Fruit fly (Drosophila melanogaster): Measurements from ENCODE around the gene Dic61B.
A peak's percentile ranks its signal among the peaks of the same experiment; 100 is the strongest.

Gene Dic61B

dm6 chr3L:199050-199745 lies 46.8 kb upstream of the Dic61B start:
- peak; percentile 36 for TF ChIP-seq Lpt (GFP tag; optimal IDR thresholded peaks at IDR 0.05)
- no peak for TF ChIP-seq spab (GFP tag; optimal IDR thresholded peaks at IDR 0.05)
- TF ChIP-seq salr (GFP tag; optimal IDR thresholded peaks at IDR 0.05) = peak in 1 of 2 experiments; percentile 24
- TF ChIP-seq Sox15 (GFP tag; optimal IDR thresholded peaks at IDR 0.05) = no peak
- TF ChIP-seq CG11762 (GFP tag; optimal IDR thresholded peaks at IDR 0.05; ENCODE audit: insufficient read depth) = no peak
- TF ChIP-seq CG6163 (GFP tag; IDR thresholded peaks at IDR 0.05) = peak; percentile 68
- TF ChIP-seq eg (GFP tag; IDR thresholded peaks at IDR 0.05) = peak; percentile 65
- peak; percentile 33; the same call in 1 of the 2 replicates for TF ChIP-seq Gug (GFP tag; IDR thresholded peaks at IDR 0.05)

DNA sequence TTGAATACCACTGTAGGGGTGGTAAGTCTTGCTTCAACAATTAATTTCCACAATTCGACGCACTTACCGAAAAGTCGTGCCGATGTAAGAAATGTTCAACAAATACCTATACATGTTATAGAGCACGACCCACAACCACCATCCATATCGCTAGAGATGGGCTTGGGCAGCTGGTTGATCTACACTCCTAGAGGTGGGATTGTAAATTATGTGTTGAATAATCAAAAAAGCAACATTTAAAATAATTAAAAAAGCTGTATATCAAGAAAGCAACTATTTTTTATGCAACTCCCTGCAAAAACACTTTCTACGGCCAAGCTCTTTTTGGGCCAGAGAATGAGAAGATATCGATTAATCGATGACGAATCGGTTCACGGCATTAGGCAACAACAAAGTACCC lies 31.9 kb upstream of the Dic61B start, which contains the start of the genes CG34140, Mkp and Mtch:
TSS of gene CG34140 (minus strand) at position 174 of the 400 bp plus-strand sequence.
TSS of gene Mkp (minus strand) at position 290 of the 400 bp plus-strand sequence.
TSS of gene Mtch (plus strand) at position 376 of the 400 bp plus-strand sequence.
- TF ChIP-seq topi (GFP tag; optimal IDR thresholded peaks at IDR 0.05) (no peak), eg (GFP tag; IDR thresholded peaks at IDR 0.05) (peak; percentile 78), achi (GFP tag; optimal IDR thresholded peaks at IDR 0.05) (no peak), CG6854 (GFP tag; optimal IDR thresholded peaks at IDR 0.05) (no peak), CG8319 (GFP tag; optimal IDR thresholded peaks at IDR 0.05) (peak; percentile 58), net (GFP tag; optimal IDR thresholded peaks at IDR 0.05) (no peak), dsx (GFP tag; optimal IDR thresholded peaks at IDR 0.05; ENCODE audit: poor library complexity, severe bottlenecking) (peak; percentile 88), CG11762 (GFP tag; optimal IDR thresholded peaks at IDR 0.05; ENCODE audit: insufficient read depth) (peak; percentile 4), fkh (GFP tag; optimal IDR thresholded peaks at IDR 0.05) (no peak), CG7368 (GFP tag; optimal IDR thresholded peaks at IDR 0.05) (no peak), Smox (GFP tag; optimal IDR thresholded peaks at IDR 0.05) (peak; percentile 87), vri (GFP tag; optimal IDR thresholded peaks at IDR 0.05) (no peak), CG6808 (GFP tag; optimal IDR thresholded peaks at IDR 0.05) (no peak), Blimp-1 (GFP tag; optimal IDR thresholded peaks at IDR 0.05) (peak; percentile 36), Eip78C (GFP tag) (no peak), CG6163 (GFP tag; IDR thresholded peaks at IDR 0.05) (peak; percentile 81), CG16779 (tag; optimal IDR thresholded peaks at IDR 0.05) (no peak), Hr38 (GFP tag; optimal IDR thresholded peaks at IDR 0.05) (peak; percentile 69), Eip75B (GFP tag; optimal IDR thresholded peaks at IDR 0.05) (no peak), OdsH (GFP tag; optimal IDR thresholded peaks at IDR 0.05) (no peak), CG6276 (GFP tag; optimal IDR thresholded peaks at IDR 0.05) (no peak), lz (GFP tag; optimal IDR thresholded peaks at IDR 0.05) (peak; percentile 91), Met (GFP tag; optimal IDR thresholded peaks at IDR 0.05) (no peak), CG3919 (GFP tag; optimal IDR thresholded peaks at IDR 0.05) (no peak), dac (GFP tag; optimal IDR thresholded peaks at IDR 0.05) (no peak), spab (GFP tag; optimal IDR thresholded peaks at IDR 0.05) (no peak), salr (GFP tag; optimal IDR thresholded peaks at IDR 0.05) (no peak), ss (GFP tag; optimal IDR thresholded peaks at IDR 0.05) (no peak), CG8119 (GFP tag; IDR thresholded peaks at IDR 0.05) (no peak; the same call in none of the 3 replicates), CG10631 (GFP tag; optimal IDR thresholded peaks at IDR 0.05) (peak; percentile 85), CG11294 (GFP tag; IDR thresholded peaks at IDR 0.05) (peak; percentile 37; the same call in 1 of the 2 replicates), CG6792 (GFP tag; optimal IDR thresholded peaks at IDR 0.05) (peak; percentile 84), Sox15 (GFP tag; optimal IDR thresholded peaks at IDR 0.05) (peak; percentile 65), Ets96B (tag; optimal IDR thresholded peaks at IDR 0.05) (no peak), Lpt (GFP tag; optimal IDR thresholded peaks at IDR 0.05) (peak; percentile 50), Ets21C (GFP tag; optimal IDR thresholded peaks at IDR 0.05) (peak; percentile 81), CG34406 (GFP tag; optimal IDR thresholded peaks at IDR 0.05) (peak; percentile 73), CG1621 (tag; optimal IDR thresholded peaks at IDR 0.05) (no peak), Sox102F (GFP tag; optimal IDR thresholded peaks at IDR 0.05) (no peak), cyc (GFP tag; optimal IDR thresholded peaks at IDR 0.05) (peak; percentile 85), Eip93F (GFP tag; optimal IDR thresholded peaks at IDR 0.05) (no peak), fd59A (GFP tag; optimal IDR thresholded peaks at IDR 0.05) (peak; percentile 37), esn (GFP tag; optimal IDR thresholded peaks at IDR 0.05) (peak; percentile 90), pdm3 (GFP tag; optimal IDR thresholded peaks at IDR 0.05) (no peak), Sox14 (GFP tag; optimal IDR thresholded peaks at IDR 0.05) (peak; percentile 88), acj6 (GFP tag; optimal IDR thresholded peaks at IDR 0.05) (peak; percentile 79)

All from whole organism, prepupa.